Worm (Caenorhabditis elegans): ENCODE measurements around the gene Y45G12B.3.

The Y45G12B.3 gene

DNA sequence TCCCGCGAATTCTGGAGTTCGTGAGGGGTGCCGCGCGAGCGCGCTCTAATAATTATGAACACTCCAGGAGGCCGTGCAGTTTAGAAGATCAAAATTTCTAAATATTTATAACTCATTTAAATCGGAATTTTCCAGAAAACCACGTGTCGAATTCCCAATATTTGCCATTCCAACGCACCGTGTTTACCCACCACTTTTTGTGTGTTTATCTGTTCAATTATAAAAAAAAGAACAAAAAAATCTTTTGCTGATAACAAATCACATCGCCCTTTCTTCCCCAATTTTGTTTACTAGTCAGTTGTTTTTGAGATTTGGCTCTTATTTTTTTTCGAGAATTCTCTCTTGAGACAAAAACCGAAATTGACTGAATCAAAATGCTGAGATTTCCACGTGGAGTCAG lies 39.9 kb downstream of the Y45G12B.3 start:
- TF ChIP-seq unc-86 (tag; optimal IDR thresholded peaks at IDR 0.05) (no peak), eyg-1 (tag; optimal IDR thresholded peaks at IDR 0.05) (no peak), nfya-1 (tag; optimal IDR thresholded peaks at IDR 0.05) (no peak), ceh-22 (tag; optimal IDR thresholded peaks at IDR 0.05) (no peak), hlh-13 (GFP tag; optimal IDR thresholded peaks at IDR 0.05) (no peak), lin-11 (tag; optimal IDR thresholded peaks at IDR 0.05) (no peak), nhr-232 (tag; optimal IDR thresholded peaks at IDR 0.05) (no peak), ceh-30 (tag; optimal IDR thresholded peaks at IDR 0.05) (no peak), ceh-31 (tag; optimal IDR thresholded peaks at IDR 0.05) (no peak), ceh-2 (tag; optimal IDR thresholded peaks at IDR 0.05) (no peak), che-1 (tag; optimal IDR thresholded peaks at IDR 0.05) (no peak), unc-42 (tag; optimal IDR thresholded peaks at IDR 0.05) (no peak), elt-2 (tag; optimal IDR thresholded peaks at IDR 0.05) (no peak), rnt-1 (tag; optimal IDR thresholded peaks at IDR 0.05) (no peak)

DNA sequence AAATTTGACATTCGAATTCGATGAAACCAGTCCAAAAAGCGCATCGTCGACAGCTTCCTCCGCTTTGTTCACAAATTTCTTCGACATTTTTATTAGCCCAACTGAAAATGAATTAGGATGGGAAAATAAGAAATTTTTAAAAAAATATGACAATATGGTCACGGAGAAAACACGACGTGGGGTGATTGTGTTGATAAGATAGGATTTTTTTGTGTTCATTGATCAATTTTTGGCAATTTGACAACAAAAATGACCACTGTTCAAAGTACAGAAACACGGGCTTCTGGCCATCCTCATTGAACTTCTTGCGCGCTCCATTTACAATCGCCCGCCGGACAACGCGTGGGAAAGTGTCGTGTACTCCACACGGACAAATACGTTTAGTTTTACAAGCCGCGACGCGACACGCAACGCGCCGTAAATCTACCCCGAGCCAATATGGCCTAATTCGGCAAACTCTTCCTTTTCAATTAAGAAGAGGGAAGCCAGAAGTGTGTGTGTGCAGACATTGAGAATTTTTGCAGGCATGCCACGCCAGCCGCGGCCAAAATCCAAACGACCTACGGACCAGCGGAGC lies 43.4 kb downstream of the Y45G12B.3 start, which contains the start of the genes W02H5.8 and angl-1:
Gene W02H5.8 (minus strand): TSS at position 101 of the 577 bp plus-strand sequence.
Gene angl-1 (plus strand): TSS at position 527 of the 577 bp plus-strand sequence.
- TF ChIP-seq ceh-31 (tag; optimal IDR thresholded peaks at IDR 0.05) (no peak), ceh-22 (tag; optimal IDR thresholded peaks at IDR 0.05) (no peak), dmd-4 (tag; optimal IDR thresholded peaks at IDR 0.05; ENCODE audit: borderline replicate concordance) (no peak), hlh-15 (tag; optimal IDR thresholded peaks at IDR 0.05) (no peak), npax-4 (tag; optimal IDR thresholded peaks at IDR 0.05) (no peak), hlh-30 (tag; optimal IDR thresholded peaks at IDR 0.05; ENCODE audit: insufficient read depth) (no peak), elt-4 (tag; optimal IDR thresholded peaks at IDR 0.05) (no peak), ceh-45 (GFP tag; IDR thresholded peaks at IDR 0.05) (no peak), lin-11 (tag; optimal IDR thresholded peaks at IDR 0.05) (no peak), ceh-30 (tag; optimal IDR thresholded peaks at IDR 0.05) (no peak)

DNA sequence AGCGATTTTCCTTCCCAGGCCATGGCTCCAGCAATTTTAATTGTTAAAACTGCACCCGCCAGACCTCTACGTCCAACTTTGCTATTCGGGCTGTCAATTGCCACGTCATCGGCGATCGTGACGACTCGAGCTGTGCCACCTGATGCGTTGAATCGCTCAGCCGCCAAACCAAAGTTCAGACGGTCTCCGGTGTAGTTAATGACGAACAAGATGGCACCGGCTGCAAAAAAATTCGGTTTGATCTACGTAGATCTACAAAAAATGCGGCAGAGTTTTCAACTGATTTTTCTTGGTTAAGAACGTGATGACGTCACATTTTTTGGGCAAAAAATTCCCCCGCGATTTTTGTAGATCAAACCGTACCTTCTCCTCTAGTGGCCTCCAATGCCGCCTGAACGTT lies 45.1 kb downstream of the Y45G12B.3 start:
- TF ChIP-seq C08G9.2 (tag; optimal IDR thresholded peaks at IDR 0.05) (no peak), pag-3 (tag; optimal IDR thresholded peaks at IDR 0.05; ENCODE audit: borderline replicate concordance) (no peak), pqm-1 (tag; optimal IDR thresholded peaks at IDR 0.05) (no peak), pha-2 (tag; optimal IDR thresholded peaks at IDR 0.05) (no peak), pat-9 (tag; optimal IDR thresholded peaks at IDR 0.05) (no peak), ztf-16 (tag; optimal IDR thresholded peaks at IDR 0.05) (no peak), ahr-1 (tag; optimal IDR thresholded peaks at IDR 0.05) (no peak), unc-55 (GFP tag; optimal IDR thresholded peaks at IDR 0.05) (no peak)

DNA sequence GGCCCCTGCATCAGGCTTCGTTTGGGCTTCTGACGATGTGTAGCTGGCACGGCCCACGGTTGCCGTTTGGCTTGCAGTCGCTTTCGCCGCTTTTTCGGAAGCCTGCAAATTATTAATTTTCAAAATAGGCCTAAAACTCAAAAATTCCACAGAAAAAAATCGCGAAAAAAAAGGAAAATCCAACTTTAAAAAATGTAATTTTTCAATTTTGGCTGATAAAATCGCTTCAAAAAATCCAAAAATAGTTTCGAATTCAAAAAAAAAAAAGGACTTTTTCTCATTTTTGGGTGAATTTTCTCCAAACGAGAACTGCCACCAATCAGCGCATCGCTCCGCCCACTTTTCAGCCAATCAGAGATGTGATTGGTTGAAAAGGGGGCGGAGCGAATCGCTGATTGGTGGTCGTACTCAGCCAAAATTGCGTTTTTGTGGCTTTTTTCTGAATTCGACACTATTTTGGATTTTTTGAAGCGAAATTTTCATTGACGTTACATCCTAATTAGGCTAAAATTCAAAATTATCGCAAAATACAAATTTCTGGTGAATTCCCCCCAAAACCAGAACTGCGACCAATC lies 48.7 kb downstream of the Y45G12B.3 start:
- no peak for TF ChIP-seq Y22D7AL.16 (tag; optimal IDR thresholded peaks at IDR 0.05)
- no peak for TF ChIP-seq nhr-232 (tag; optimal IDR thresholded peaks at IDR 0.05)
- TF ChIP-seq C38D4.7 (GFP tag; optimal IDR thresholded peaks at IDR 0.05) = no peak
- TF ChIP-seq hlh-13 (GFP tag; optimal IDR thresholded peaks at IDR 0.05) = no peak
- TF ChIP-seq nfya-1 (tag; optimal IDR thresholded peaks at IDR 0.05) = peak; percentile 79
- no peak for TF ChIP-seq gmeb-2 (tag; optimal IDR thresholded peaks at IDR 0.05)
- TF ChIP-seq pqm-1 (tag; optimal IDR thresholded peaks at IDR 0.05) = no peak
- no peak for TF ChIP-seq ceh-2 (tag; optimal IDR thresholded peaks at IDR 0.05)
- no peak for TF ChIP-seq ceh-45 (GFP tag; IDR thresholded peaks at IDR 0.05)

DNA sequence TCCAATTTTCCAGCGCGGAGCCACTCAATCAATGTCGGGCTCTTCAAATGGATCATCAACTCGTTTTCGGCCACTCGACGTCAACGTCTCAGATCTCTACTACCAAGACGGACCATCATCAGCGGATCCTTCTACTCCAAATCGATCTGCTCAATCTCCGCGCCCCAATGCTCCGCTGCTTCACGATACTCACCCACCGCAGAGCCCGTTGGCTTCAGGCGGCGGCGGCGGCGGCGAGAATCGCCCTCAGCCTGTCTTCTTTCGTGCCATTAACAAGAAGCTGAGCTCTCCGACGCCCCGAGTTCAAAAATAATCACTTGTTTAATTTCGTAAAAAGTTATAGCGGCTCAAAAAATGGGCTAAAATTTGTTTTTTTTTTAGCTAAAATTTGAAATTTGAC lies 50.0 kb downstream of the Y45G12B.3 start:
- TF ChIP-seq hlh-6 (tag; optimal IDR thresholded peaks at IDR 0.05) = no peak
- TF ChIP-seq ceh-31 (tag; optimal IDR thresholded peaks at IDR 0.05) = no peak
- no peak for TF ChIP-seq fax-1 (tag; optimal IDR thresholded peaks at IDR 0.05)
- no peak for TF ChIP-seq ets-4 (tag; optimal IDR thresholded peaks at IDR 0.05)
- TF ChIP-seq ceh-22 (tag; optimal IDR thresholded peaks at IDR 0.05) = no peak
- TF ChIP-seq K09A11.1 (tag; optimal IDR thresholded peaks at IDR 0.05; ENCODE audit: insufficient read depth) = no peak
- TF ChIP-seq rnt-1 (tag; optimal IDR thresholded peaks at IDR 0.05) = no peak
- no peak for TF ChIP-seq K02D7.2 (tag; optimal IDR thresholded peaks at IDR 0.05)
- TF ChIP-seq unc-3 (GFP tag; conservative IDR thresholded peaks at IDR 0.05) = no peak
- no peak for TF ChIP-seq unc-3 (tag; optimal IDR thresholded peaks at IDR 0.05)
- no peak for TF ChIP-seq ttx-3 (tag; optimal IDR thresholded peaks at IDR 0.05)
- no peak for TF ChIP-seq pag-3 (tag; optimal IDR thresholded peaks at IDR 0.05; ENCODE audit: borderline replicate concordance)
- TF ChIP-seq tbx-2 (tag; optimal IDR thresholded peaks at IDR 0.05) = no peak
- TF ChIP-seq pha-4 (tag; optimal IDR thresholded peaks at IDR 0.05) = no peak
- TF ChIP-seq ceh-19 (GFP tag; optimal IDR thresholded peaks at IDR 0.05) = no peak
- no peak for TF ChIP-seq ceh-18 (tag; optimal IDR thresholded peaks at IDR 0.05)
- TF ChIP-seq sox-4 (tag; optimal IDR thresholded peaks at IDR 0.05) = no peak
- no peak for TF ChIP-seq npax-4 (tag; optimal IDR thresholded peaks at IDR 0.05)
- no peak for TF ChIP-seq ztf-16 (tag; optimal IDR thresholded peaks at IDR 0.05)
